Worm (Caenorhabditis elegans) whole organism, young adult: ENCODE data around the gene natb-1.

Experiments used
- B0336.3 ChIP-seq: fragments of 200-800 bp; sonication (Bioruptor generic); IDR thresholded peaks from 2 replicates; pipeline ENCODE4 v1.3.6; 2022; ENCODE audit warnings: missing genetic modification characterization, missing compliant biosample characterization
- T26A5.8 ChIP-seq: sonication (generic microtip); optimal IDR thresholded peaks from 2 replicates; lab custom pipeline; 2016; ENCODE audit warnings: missing genetic modification characterization, missing compliant biosample characterization
- Y56A3A.18 ChIP-seq: fragments of 200-800 bp; sonication (Bioruptor generic); IDR thresholded peaks from 2 replicates; pipeline ENCODE4 v1.3.6; 2022; ENCODE audit warnings: missing genetic modification reagents, missing genetic modification characterization, missing compliant biosample characterization
- ama-1 ChIP-seq, 3 experiments: fragments of 150-350 bp in 1 of 3; sonication (generic microtip) in 2 of 3; optimal IDR thresholded peaks; 2 replicates each; lab custom pipeline; 2014 to 2018; ENCODE audit warnings: missing biosample characterization in 2 of 3, missing genetic modification characterization in 2 of 3, missing genetic modification reagents in 2 of 3
- attf-5 ChIP-seq: fragments of 200-800 bp; sonication (Bioruptor generic); optimal IDR thresholded peaks from 2 replicates; lab custom pipeline; 2018; ENCODE audit warnings: mild to moderate bottlenecking, missing genetic modification characterization, missing compliant biosample characterization
- attf-6 ChIP-seq: fragments of 200-800 bp; sonication (Bioruptor generic); IDR thresholded peaks from 2 replicates; pipeline ENCODE4 v1.3.6; 2022; ENCODE audit warnings: missing genetic modification reagents, missing genetic modification characterization, missing compliant biosample characterization
- ccch-3 ChIP-seq: fragments of 200-800 bp; sonication (Bioruptor generic); optimal IDR thresholded peaks from 2 replicates; lab custom pipeline; 2018; ENCODE audit warnings: mild to moderate bottlenecking, missing genetic modification characterization, missing compliant biosample characterization
- cebp-1 ChIP-seq, 2 experiments: fragments of 200-800 bp in 1 of 2; sonication (Bioruptor generic) in 1 of 2; sonication (generic microtip) in 1 of 2; IDR thresholded peaks in 1 of 2; optimal IDR thresholded peaks in 1 of 2; 2 replicates each; pipeline versions ENCODE4 v1.3.6 to Lab custom; 2017 to 2022; ENCODE audit warnings: missing compliant biosample characterization in 2 of 2, missing genetic modification characterization in 2 of 2, mild to moderate bottlenecking in 1 of 2, missing genetic modification reagents in 1 of 2, moderate library complexity in 1 of 2
- dox-1 ChIP-seq: fragments of 200-800 bp; sonication (Bioruptor generic); IDR thresholded peaks from 2 replicates; pipeline ENCODE4 v1.3.6; 2022; ENCODE audit warnings: missing genetic modification reagents, missing genetic modification characterization, missing compliant biosample characterization
- efl-1 ChIP-seq: fragments of 150-350 bp; optimal IDR thresholded peaks from 2 replicates; lab custom pipeline; 2014; ENCODE audit warnings: missing biosample characterization, missing genetic modification reagents, missing genetic modification characterization
- hmg-1.2 ChIP-seq: fragments of 200-800 bp; sonication (Bioruptor generic); IDR thresholded peaks from 2 replicates; pipeline ENCODE4 v1.3.6; 2022; ENCODE audit warnings: missing genetic modification reagents, missing genetic modification characterization, missing compliant biosample characterization
- hsf-1 ChIP-seq: fragments of 200-800 bp; sonication (Bioruptor generic); IDR thresholded peaks from 2 replicates; pipeline ENCODE4 v1.3.6; 2022; ENCODE audit warnings: missing genetic modification reagents, missing genetic modification characterization, missing compliant biosample characterization
- lin-26 ChIP-seq: fragments of 200-800 bp; sonication (Bioruptor generic); IDR thresholded peaks from 2 replicates; pipeline ENCODE4 v1.3.6; 2022; ENCODE audit warnings: missing genetic modification reagents, missing genetic modification characterization, missing compliant biosample characterization
- lin-35 ChIP-seq, 3 experiments: fragments of 150-350 bp in 2 of 3; sonication (generic microtip) in 1 of 3; optimal IDR thresholded peaks; 2 replicates each; lab custom pipeline; 2014 to 2018; ENCODE audit warnings: missing biosample characterization in 3 of 3, missing genetic modification characterization in 3 of 3, missing genetic modification reagents in 3 of 3
- lsl-1 ChIP-seq: fragments of 200-800 bp; sonication (Bioruptor generic); optimal IDR thresholded peaks from 2 replicates; lab custom pipeline; 2018; ENCODE audit warnings: mild to moderate bottlenecking, missing genetic modification characterization, moderate library complexity, missing compliant biosample characterization
- madf-3 ChIP-seq: fragments of 200-800 bp; sonication (Bioruptor generic); IDR thresholded peaks from 2 replicates; pipeline ENCODE4 v1.3.6; 2022; ENCODE audit warnings: missing genetic modification reagents, missing genetic modification characterization, missing compliant biosample characterization
- madf-6 ChIP-seq: fragments of 200-800 bp; sonication (Bioruptor generic); IDR thresholded peaks from 2 replicates; pipeline ENCODE4 v1.3.6; 2022; ENCODE audit warnings: missing genetic modification reagents, missing genetic modification characterization, missing compliant biosample characterization
- mcd-1 ChIP-seq: fragments of 200-800 bp; sonication (Bioruptor generic); IDR thresholded peaks from 2 replicates; pipeline ENCODE4 v1.3.6; 2022; ENCODE audit warnings: missing genetic modification reagents, missing genetic modification characterization, missing compliant biosample characterization
- mes-4 ChIP-seq: sonication (generic microtip); optimal IDR thresholded peaks from 2 replicates; lab custom pipeline; 2016; ENCODE audit warnings: missing genotype, missing genetic modification characterization, missing compliant biosample characterization
- nfya-2 ChIP-seq: fragments of 200-800 bp; sonication (Bioruptor generic); IDR thresholded peaks from 2 replicates; pipeline ENCODE4 v1.3.6; 2022; ENCODE audit warnings: missing genetic modification reagents, missing genetic modification characterization, missing compliant biosample characterization
- nfyb-1 ChIP-seq: fragments of 200-800 bp; sonication (Bioruptor generic); IDR thresholded peaks from 2 replicates; pipeline ENCODE4 v1.3.6; 2022; ENCODE audit warnings: missing genetic modification reagents, missing genetic modification characterization, missing compliant biosample characterization
- nhr-80 ChIP-seq: sonication (generic microtip); optimal IDR thresholded peaks from 2 replicates; lab custom pipeline; 2016; ENCODE audit warnings: missing genetic modification characterization, missing compliant biosample characterization
- nhr-90 ChIP-seq: sonication (generic microtip); optimal IDR thresholded peaks from 2 replicates; lab custom pipeline; 2016; ENCODE audit warnings: missing genotype, mild to moderate bottlenecking, missing genetic modification characterization, missing compliant biosample characterization
- pbrm-1 ChIP-seq: fragments of 200-800 bp; sonication (Bioruptor generic); IDR thresholded peaks from 2 replicates; pipeline ENCODE4 v1.3.6; 2022; ENCODE audit warnings: missing genetic modification reagents, missing genetic modification characterization, missing compliant biosample characterization
- repo-1 ChIP-seq: sonication (generic microtip); optimal IDR thresholded peaks from 2 replicates; lab custom pipeline; 2017; ENCODE audit warnings: mild to moderate bottlenecking, missing genetic modification characterization, missing compliant biosample characterization
- sdz-38 ChIP-seq: sonication (generic microtip); optimal IDR thresholded peaks from 2 replicates; lab custom pipeline; 2016; ENCODE audit warnings: missing genotype, missing genetic modification characterization, missing compliant biosample characterization
- sea-2 ChIP-seq: fragments of 200-800 bp; sonication (Bioruptor generic); IDR thresholded peaks from 2 replicates; pipeline ENCODE4 v1.3.6; 2022; ENCODE audit warnings: missing genetic modification characterization, missing compliant biosample characterization
- snpc-1.1 ChIP-seq: sonication (generic microtip); optimal IDR thresholded peaks from 2 replicates; lab custom pipeline; 2017; ENCODE audit warnings: missing genetic modification characterization, mild to moderate bottlenecking, missing compliant biosample characterization, antibody characterized with exemption, moderate library complexity, missing genotype, missing genetic modification reagents; ENCODE audit not compliant: insufficient read depth
- snpc-1.3 ChIP-seq: sonication (generic microtip); optimal IDR thresholded peaks from 2 replicates; lab custom pipeline; 2017; ENCODE audit warnings: missing genetic modification characterization, mild to moderate bottlenecking, missing compliant biosample characterization, antibody characterized with exemption, moderate library complexity, missing genotype, missing genetic modification reagents; ENCODE audit not compliant: insufficient read depth
- snpc-4 ChIP-seq, 5 experiments: fragments of 150-350 bp in 1 of 5; sonication (generic microtip) in 4 of 5; optimal IDR thresholded peaks; 2 replicates each; lab custom pipeline; 2014 to 2018; ENCODE audit warnings: missing genetic modification characterization in 5 of 5, missing biosample characterization in 3 of 5, antibody characterized with exemption in 2 of 5, mild to moderate bottlenecking in 2 of 5, missing compliant biosample characterization in 2 of 5, missing genotype in 2 of 5, moderate library complexity in 2 of 5, missing genetic modification reagents in 1 of 5
- tlf-1 ChIP-seq: fragments of 200-800 bp; sonication (Bioruptor generic); optimal IDR thresholded peaks from 2 replicates; lab custom pipeline; 2018; ENCODE audit warnings: mild to moderate bottlenecking, missing genetic modification characterization, missing compliant biosample characterization
- xnd-1 ChIP-seq: sonication (generic microtip); optimal IDR thresholded peaks from 2 replicates; lab custom pipeline; 2016; ENCODE audit warnings: missing genotype, missing genetic modification reagents, missing genetic modification characterization, missing compliant biosample characterization
- ztf-26 ChIP-seq: sonication (generic microtip); optimal IDR thresholded peaks from 2 replicates; lab custom pipeline; 2017; ENCODE audit warnings: missing genetic modification characterization, missing compliant biosample characterization
- ztf-3 ChIP-seq: fragments of 200-800 bp; sonication (Bioruptor generic); optimal IDR thresholded peaks from 2 replicates; lab custom pipeline; 2018; ENCODE audit warnings: mild to moderate bottlenecking, missing genetic modification characterization, missing compliant biosample characterization
- ztf-6 ChIP-seq: fragments of 200-800 bp; sonication (Bioruptor generic); IDR thresholded peaks from 2 replicates; pipeline ENCODE4 v1.3.6; 2022; ENCODE audit warnings: missing genetic modification reagents, missing genetic modification characterization, missing compliant biosample characterization

The natb-1 gene

ce11 chrV:8017924-8018323 lies 34.7 kb upstream of the natb-1 start:
- peak; percentile 56; the same call in 1 of the 2 replicates for TF ChIP-seq cebp-1 (GFP tag; IDR thresholded peaks at IDR 0.05; lab: Robert Waterston, UW)
- TF ChIP-seq cebp-1 (tag; optimal IDR thresholded peaks at IDR 0.05; lab: Kevin White, UChicago) = peak; percentile 72
- 0 out of 2 replicates have a peak, but pooled peaks have one; percentile 19 for TF ChIP-seq dox-1 (GFP tag; lab: Robert Waterston, UW)
- no peak for TF ChIP-seq snpc-1.3 (tag; lab: Kevin White, UChicago)
- TF ChIP-seq nhr-80 (tag; lab: Kevin White, UChicago) = peak; percentile 84

ce11 chrV:8016928-8017327 lies 33.7 kb upstream of the natb-1 start, which contains the start of gene sptl-2:
TSS of gene sptl-2 (plus strand) at chrV:8017207.
- TF ChIP-seq nhr-80 (tag; lab: Kevin White, UChicago) (peak; percentile 31), hmg-1.2 (GFP tag; lab: Robert Waterston, UW) (no peak)

- 0 out of 2 replicates have a peak, but pooled peaks have one; percentile 26 for TF ChIP-seq lin-26 (GFP tag; lab: Robert Waterston, UW)
- peak; percentile 82 for TF ChIP-seq hmg-1.2 (GFP tag; lab: Robert Waterston, UW)
- TF ChIP-seq xnd-1 (tag; lab: Kevin White, UChicago) = peak; percentile 3
- peak; percentile 85 for TF ChIP-seq snpc-1.1 (tag; lab: Kevin White, UChicago)
- TF ChIP-seq attf-6 (GFP tag; lab: Robert Waterston, UW) = peak; percentile 47; the same call in 1 of the 2 replicates
- peak; percentile 40; the same call in 1 of the 2 replicates for TF ChIP-seq hsf-1 (GFP tag; lab: Robert Waterston, UW)
- peak; percentile 35 for TF ChIP-seq lsl-1 (GFP tag; lab: Kevin White, UChicago)
- TF ChIP-seq snpc-4 (GFP tag; optimal IDR thresholded peaks at IDR 0.05; lab: Kevin White, UChicago) = peak; percentile 74
- TF ChIP-seq snpc-4 (tag; optimal IDR thresholded peaks at IDR 0.05; lab: Kevin White, UChicago) = peak in 3 of 4 experiments; percentile 90 to 97 (median 95)
- TF ChIP-seq pbrm-1 (GFP tag; lab: Robert Waterston, UW) = peak; percentile 63
- TF ChIP-seq madf-6 = peak; percentile 8; the same call in 1 of the 2 replicates
Observed at ce11 chrV:8014710-8015314, 31.6 kb upstream of the natb-1 start.

- no peak for TF ChIP-seq snpc-4 (GFP tag; optimal IDR thresholded peaks at IDR 0.05; lab: Kevin White, UChicago)
- peak in 1 of 4 experiments; percentile 39 for TF ChIP-seq snpc-4 (tag; optimal IDR thresholded peaks at IDR 0.05; lab: Kevin White, UChicago)
- TF ChIP-seq nhr-80 (tag; lab: Kevin White, UChicago) = peak; percentile 38
- no peak for TF ChIP-seq ztf-26 (tag; lab: Kevin White, UChicago)
- TF ChIP-seq cebp-1 (GFP tag; IDR thresholded peaks at IDR 0.05; lab: Robert Waterston, UW) = no peak
- TF ChIP-seq cebp-1 (tag; optimal IDR thresholded peaks at IDR 0.05; lab: Kevin White, UChicago) = peak; percentile 9
- TF ChIP-seq attf-5 = peak; percentile 34
- peak; percentile 61 for TF ChIP-seq mcd-1
Observed at ce11 chrV:8013901-8014388, 30.7 kb upstream of the natb-1 start, which contains the start of gene Y97E10AR.6. TSS of gene Y97E10AR.6 (minus strand) at chrV:8013951.

ce11 chrV:8012032-8012431 lies 28.8 kb upstream of the natb-1 start, which contains the start of gene rpb-9:
TSS of gene rpb-9 (minus strand) at chrV:8012345.
- TF ChIP-seq repo-1 (tag; lab: Kevin White, UChicago) = no peak
- no peak for TF ChIP-seq sea-2 (GFP tag; lab: Robert Waterston, UW)
- TF ChIP-seq B0336.3 (GFP tag; lab: Robert Waterston, UW) = peak; percentile 27; the same call in 1 of the 2 replicates
- TF ChIP-seq nhr-90 (tag; lab: Kevin White, UChicago) = no peak
- no peak for TF ChIP-seq madf-3 (GFP tag; lab: Robert Waterston, UW)
- TF ChIP-seq hsf-1 (GFP tag; lab: Robert Waterston, UW) = 0 out of 2 replicates have a peak, but pooled peaks have one; percentile 30
- no peak for TF ChIP-seq ztf-6 (GFP tag; lab: Robert Waterston, UW)
- TF ChIP-seq mes-4 (tag; lab: Kevin White, UChicago) = no peak
- no peak for TF ChIP-seq ccch-3
- no peak for TF ChIP-seq snpc-4 (GFP tag; optimal IDR thresholded peaks at IDR 0.05; lab: Kevin White, UChicago)
- peak in 1 of 4 experiments; percentile 35 for TF ChIP-seq snpc-4 (tag; optimal IDR thresholded peaks at IDR 0.05; lab: Kevin White, UChicago)
- TF ChIP-seq T26A5.8 (tag; lab: Kevin White, UChicago) = no peak
- TF ChIP-seq sdz-38 (tag; lab: Kevin White, UChicago) = no peak
- TF ChIP-seq efl-1 (GFP tag; lab: Kevin White, UChicago) = no peak
- TF ChIP-seq nfya-2 (GFP tag; lab: Robert Waterston, UW) = no peak
- TF ChIP-seq ztf-3 = no peak
- no peak for TF ChIP-seq madf-6
- TF ChIP-seq lin-35 (GFP tag; optimal IDR thresholded peaks at IDR 0.05; lab: Kevin White, UChicago) = no peak
- peak; percentile 17 for TF ChIP-seq ama-1 (optimal IDR thresholded peaks at IDR 0.05; lab: Kevin White, UChicago)
- no peak for TF ChIP-seq ama-1 (GFP tag; optimal IDR thresholded peaks at IDR 0.05; lab: Kevin White, UChicago)
- peak; percentile 25; the same call in 1 of the 2 replicates for TF ChIP-seq Y56A3A.18 (GFP tag; lab: Robert Waterston, UW)
- TF ChIP-seq tlf-1 = no peak
- TF ChIP-seq cebp-1 (GFP tag; IDR thresholded peaks at IDR 0.05; lab: Robert Waterston, UW) = no peak
- TF ChIP-seq cebp-1 (tag; optimal IDR thresholded peaks at IDR 0.05; lab: Kevin White, UChicago) = no peak
- TF ChIP-seq nfyb-1 (GFP tag; lab: Robert Waterston, UW) = 0 out of 2 replicates have a peak, but pooled peaks have one; percentile 16
- TF ChIP-seq snpc-1.1 (tag; lab: Kevin White, UChicago) = peak; percentile 10
